Worm (Caenorhabditis elegans) whole organism, mixed stage, embryonic: ENCODE measurements around the gene Y116A8C.10.

Experiments used
- elt-1 ChIP-seq: sonication (generic microtip); optimal IDR thresholded peaks from 2 replicates; lab custom pipeline; 2017; ENCODE audit warnings: missing genetic modification characterization, mild to moderate bottlenecking, missing compliant biosample characterization, antibody characterized with exemption, moderate library complexity, borderline replicate concordance; ENCODE audit not compliant: insufficient read depth
- lsy-2 ChIP-seq: fragments of 150-350 bp; optimal IDR thresholded peaks from 2 replicates; lab custom pipeline; 2014; ENCODE audit warnings: missing biosample characterization, missing genetic modification characterization
- nhr-76 ChIP-seq: sonication (generic microtip); optimal IDR thresholded peaks from 2 replicates; lab custom pipeline; 2017; ENCODE audit warnings: missing biosample characterization, missing genetic modification characterization
- pha-4 ChIP-seq: fragments of 150-350 bp; optimal IDR thresholded peaks from 2 replicates; lab custom pipeline; 2018; ENCODE audit warnings: missing biosample characterization, missing genetic modification reagents, missing genetic modification characterization
- snpc-4 ChIP-seq: fragments of 150-350 bp; optimal IDR thresholded peaks from 2 replicates; lab custom pipeline; 2014; ENCODE audit warnings: missing biosample characterization, missing genetic modification characterization
- unc-120 ChIP-seq: sonication (generic microtip); optimal IDR thresholded peaks from 2 replicates; lab custom pipeline; 2017; ENCODE audit warnings: missing genetic modification characterization, missing compliant biosample characterization; ENCODE audit not compliant: poor library complexity, severe bottlenecking
- unc-62 ChIP-seq: fragments of 150-350 bp; optimal IDR thresholded peaks from 2 replicates; lab custom pipeline; 2014; ENCODE audit warnings: missing biosample characterization, missing genetic modification reagents, missing genetic modification characterization

ce11 chrIV:16936053-16936452, 2.8 kb downstream of the Y116A8C.10 start:
- TF ChIP-seq unc-62 (GFP tag; lab: Kevin White, UChicago) (no peak), pha-4 (tag; lab: Kevin White, UChicago) (no peak), lsy-2 (tag; lab: Kevin White, UChicago) (no peak), snpc-4 (tag; lab: Kevin White, UChicago) (no peak), nhr-76 (tag; lab: Kevin White, UChicago) (no peak), elt-1 (tag; lab: Kevin White, UChicago) (no peak), unc-120 (tag; lab: Kevin White, UChicago) (no peak)
